Worm (Caenorhabditis elegans): ENCODE results near the gene upb-1.

The upb-1 gene

ce11 chrII:6324086-6324485 lies 34.2 kb upstream of the upb-1 start, which contains the start of gene sma-6:
sma-6 (plus strand) TSS chrII:6324484.
- no peak for TF ChIP-seq M03D4.4 (tag; optimal IDR thresholded peaks at IDR 0.05)
- no peak for TF ChIP-seq elt-1 (tag; optimal IDR thresholded peaks at IDR 0.05; ENCODE audit: borderline replicate concordance, insufficient read depth)

ce11 chrII:6322979-6323378 lies 33.1 kb upstream of the upb-1 start, which contains the start of gene C32D5.4:
C32D5.4 (minus strand) TSS chrII:6323079.
- TF ChIP-seq unc-39 (tag; optimal IDR thresholded peaks at IDR 0.05): no peak
- TF ChIP-seq nhr-76 (tag; optimal IDR thresholded peaks at IDR 0.05): no peak
- TF ChIP-seq lsy-2 (tag; optimal IDR thresholded peaks at IDR 0.05): no peak
- TF ChIP-seq ceh-39 (tag; optimal IDR thresholded peaks at IDR 0.05): no peak
- TF ChIP-seq lin-32 (GFP tag; optimal IDR thresholded peaks at IDR 0.05): no peak
- TF ChIP-seq ces-1 (GFP tag; optimal IDR thresholded peaks at IDR 0.05): no peak
- no peak for TF ChIP-seq nhr-28 (tag; optimal IDR thresholded peaks at IDR 0.05)
- TF ChIP-seq pha-4 (tag; optimal IDR thresholded peaks at IDR 0.05): no peak
- TF ChIP-seq hlh-1 (tag; optimal IDR thresholded peaks at IDR 0.05): no peak
- no peak for TF ChIP-seq nhr-12 (tag; optimal IDR thresholded peaks at IDR 0.05)
- TF ChIP-seq elt-3 (tag; optimal IDR thresholded peaks at IDR 0.05): no peak
- no peak for TF ChIP-seq blmp-1 (tag; optimal IDR thresholded peaks at IDR 0.05)
- TF ChIP-seq mls-2 (tag; optimal IDR thresholded peaks at IDR 0.05): no peak
- no peak for TF ChIP-seq tbx-8 (GFP tag; optimal IDR thresholded peaks at IDR 0.05)
- no peak for TF ChIP-seq nhr-237 (tag; optimal IDR thresholded peaks at IDR 0.05)
- no peak for TF ChIP-seq zip-8 (tag; optimal IDR thresholded peaks at IDR 0.05)
- no peak for TF ChIP-seq flh-1 (GFP tag; optimal IDR thresholded peaks at IDR 0.05)
- no peak for TF ChIP-seq nhr-2 (tag; optimal IDR thresholded peaks at IDR 0.05)
- no peak for TF ChIP-seq bed-3 (GFP tag; optimal IDR thresholded peaks at IDR 0.05)

- no peak for TF ChIP-seq sem-2 (GFP tag; optimal IDR thresholded peaks at IDR 0.05)
- TF ChIP-seq nhr-2 (tag; optimal IDR thresholded peaks at IDR 0.05): no peak
- no peak for TF ChIP-seq snpc-4 (tag; optimal IDR thresholded peaks at IDR 0.05)
- no peak for TF ChIP-seq mep-1 (tag; optimal IDR thresholded peaks at IDR 0.05)
- no peak for TF ChIP-seq nhr-237 (tag; optimal IDR thresholded peaks at IDR 0.05)
- TF ChIP-seq hlh-1 (tag; optimal IDR thresholded peaks at IDR 0.05): no peak
- no peak for TF ChIP-seq tbx-8 (GFP tag; optimal IDR thresholded peaks at IDR 0.05)
- TF ChIP-seq unc-120 (tag; optimal IDR thresholded peaks at IDR 0.05; ENCODE audit: poor library complexity, severe bottlenecking): no peak
- no peak for TF ChIP-seq drap-1 (GFP tag; optimal IDR thresholded peaks at IDR 0.05)
- no peak for TF ChIP-seq ztf-11 (tag; optimal IDR thresholded peaks at IDR 0.05)
- no peak for TF ChIP-seq unc-39 (tag; optimal IDR thresholded peaks at IDR 0.05)
- no peak for TF ChIP-seq nhr-28 (tag; optimal IDR thresholded peaks at IDR 0.05)
- TF ChIP-seq mls-2 (tag; optimal IDR thresholded peaks at IDR 0.05): no peak
- no peak for TF ChIP-seq nhr-12 (tag; optimal IDR thresholded peaks at IDR 0.05)
- TF ChIP-seq mab-5 (tag; optimal IDR thresholded peaks at IDR 0.05): no peak
- no peak for TF ChIP-seq lin-13 (tag; optimal IDR thresholded peaks at IDR 0.05)
- TF ChIP-seq nhr-76 (tag; optimal IDR thresholded peaks at IDR 0.05): no peak
- no peak for TF ChIP-seq unc-62 (GFP tag; optimal IDR thresholded peaks at IDR 0.05)
These were observed 32.2 kb upstream of the upb-1 start for ce11 chrII:6322081-6322480.

ce11 chrII:6320655-6321388 lies 30.9 kb upstream of the upb-1 start, which contains the start of gene efr-3:
efr-3 (minus strand) TSS chrII:6321159.
- TF ChIP-seq unc-62 (GFP tag; optimal IDR thresholded peaks at IDR 0.05) (no peak), ces-1 (GFP tag; optimal IDR thresholded peaks at IDR 0.05) (no peak), elt-1 (tag; optimal IDR thresholded peaks at IDR 0.05; ENCODE audit: borderline replicate concordance, insufficient read depth) (no peak), lsy-2 (tag; optimal IDR thresholded peaks at IDR 0.05) (peak; percentile 51), drap-1 (GFP tag; optimal IDR thresholded peaks at IDR 0.05) (no peak)

ce11 chrII:6311888-6312287 lies 22.0 kb upstream of the upb-1 start:
- TF ChIP-seq lsy-2 (tag; optimal IDR thresholded peaks at IDR 0.05) (no peak), nhr-76 (tag; optimal IDR thresholded peaks at IDR 0.05) (no peak), zip-8 (tag; optimal IDR thresholded peaks at IDR 0.05) (no peak), hlh-1 (tag; optimal IDR thresholded peaks at IDR 0.05) (no peak), M03D4.4 (tag; optimal IDR thresholded peaks at IDR 0.05) (no peak), tbx-8 (GFP tag; optimal IDR thresholded peaks at IDR 0.05) (no peak), unc-39 (tag; optimal IDR thresholded peaks at IDR 0.05) (no peak)
